Fruit fly (Drosophila melanogaster): ENCODE results near the gene CG32820.

dm6 chrX:21565539-21565938 is 49.5 kb downstream of the CG32820 start:
- TF ChIP-seq CG10348 (GFP tag; IDR thresholded peaks at IDR 0.05) (no peak), Pif1B (GFP tag; optimal IDR thresholded peaks at IDR 0.05) (no peak), CG13204 (GFP tag; optimal IDR thresholded peaks at IDR 0.05) (no peak), fd96Ca (GFP tag; IDR thresholded peaks at IDR 0.05) (no peak), CG15710 (tag; optimal IDR thresholded peaks at IDR 0.05) (no peak), CG34367 (tag; optimal IDR thresholded peaks at IDR 0.05) (no peak), CG14655 (GFP tag; optimal IDR thresholded peaks at IDR 0.05) (no peak), EcR (GFP tag; optimal IDR thresholded peaks at IDR 0.05) (no peak)

Data from whole organism, pupa.